Worm (Caenorhabditis elegans): ENCODE results near the gene C56E10.3.

DNA sequence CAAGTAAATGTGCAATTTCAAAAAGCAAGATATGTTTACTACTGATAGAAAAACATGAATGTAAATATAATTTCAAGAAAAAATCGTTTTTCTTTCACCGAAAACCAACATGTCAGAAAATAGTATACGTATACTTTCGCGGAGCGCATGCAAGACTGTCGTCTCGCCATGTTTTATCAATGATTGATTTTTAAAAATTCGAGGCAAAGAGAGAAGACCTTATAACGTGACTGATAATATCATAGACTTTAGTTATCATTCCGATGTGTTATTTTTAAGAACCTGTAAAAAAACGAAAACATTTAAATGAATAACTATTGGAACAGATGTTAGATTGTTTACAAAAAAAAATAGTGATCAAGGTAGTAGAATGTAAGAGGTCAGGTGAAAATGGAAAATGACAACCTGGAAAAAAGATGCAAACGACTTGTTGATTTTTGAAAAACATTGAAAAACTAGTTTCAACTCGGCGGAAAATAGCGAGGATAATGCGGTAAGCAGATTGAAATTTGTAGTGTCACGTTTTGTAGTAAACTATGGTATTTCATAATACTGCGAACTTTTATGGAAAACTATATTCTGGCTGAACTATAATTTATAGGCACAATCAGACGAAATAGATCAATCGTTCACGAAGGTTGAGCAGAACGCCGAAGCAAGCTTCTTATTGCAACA, 1.1 kb downstream of the C56E10.3 start:
- TF ChIP-seq nhr-28 (tag; optimal IDR thresholded peaks at IDR 0.05) (no peak), pha-4 (tag; optimal IDR thresholded peaks at IDR 0.05) (peak; percentile 14), lin-39 (tag; optimal IDR thresholded peaks at IDR 0.05) (no peak), mml-1 (tag; optimal IDR thresholded peaks at IDR 0.05) (no peak), ama-1 (optimal IDR thresholded peaks at IDR 0.05) (no peak), elt-1 (tag; optimal IDR thresholded peaks at IDR 0.05) (no peak), mdl-1 (tag; optimal IDR thresholded peaks at IDR 0.05) (no peak), fos-1 (tag; optimal IDR thresholded peaks at IDR 0.05) (no peak), nhr-77 (tag; optimal IDR thresholded peaks at IDR 0.05) (no peak), elt-3 (tag; optimal IDR thresholded peaks at IDR 0.05) (no peak), nfya-1 (tag; optimal IDR thresholded peaks at IDR 0.05; ENCODE audit: insufficient read depth) (no peak), ceh-28 (tag; optimal IDR thresholded peaks at IDR 0.05) (no peak), fkh-10 (GFP tag; optimal IDR thresholded peaks at IDR 0.05) (no peak)
